Worm (Caenorhabditis elegans) whole organism, L4 larva: ENCODE measurements around the gene eri-5.

Source experiments
- F37D6.2 ChIP-seq: sonication (generic microtip); optimal IDR thresholded peaks from 2 replicates; lab custom pipeline; 2016; ENCODE audit warnings: mild to moderate bottlenecking, missing genetic modification characterization, missing compliant biosample characterization
- F49E8.2 ChIP-seq: sonication (generic microtip); optimal IDR thresholded peaks from 2 replicates; lab custom pipeline; 2016; ENCODE audit warnings: missing compliant biosample characterization, mild to moderate bottlenecking, missing genetic modification characterization, borderline replicate concordance
- T20F7.1 ChIP-seq: fragments of 200-800 bp; sonication (Bioruptor generic); optimal IDR thresholded peaks from 2 replicates; lab custom pipeline; 2018; ENCODE audit warnings: mild to moderate bottlenecking, missing genetic modification characterization, missing compliant biosample characterization
- Y105C5A.15 ChIP-seq: fragments of 200-800 bp; sonication (Bioruptor generic); IDR thresholded peaks from 2 replicates; pipeline ENCODE4 v1.3.6; 2022; ENCODE audit warnings: missing genetic modification characterization, missing compliant biosample characterization
- Y48G9A.11 ChIP-seq: fragments of 200-800 bp; sonication (Bioruptor generic); IDR thresholded peaks from 2 replicates; pipeline ENCODE4 v1.3.6; 2022; ENCODE audit warnings: missing genetic modification reagents, missing genetic modification characterization, missing compliant biosample characterization
- Y5F2A.4 ChIP-seq: fragments of 200-800 bp; sonication (Bioruptor generic); optimal IDR thresholded peaks from 2 replicates; lab custom pipeline; 2018; ENCODE audit warnings: mild to moderate bottlenecking, missing genetic modification characterization, missing compliant biosample characterization
- aly-2 ChIP-seq: sonication (generic microtip); optimal IDR thresholded peaks from 2 replicates; lab custom pipeline; 2018; ENCODE audit warnings: missing biosample characterization, missing genetic modification characterization
- attf-4 ChIP-seq: sonication (generic microtip); optimal IDR thresholded peaks from 3 replicates; lab custom pipeline; 2017; ENCODE audit warnings: missing biosample characterization, missing genetic modification characterization
- ceh-20 ChIP-seq: fragments of 200-800 bp; sonication (Bioruptor generic); IDR thresholded peaks from 2 replicates; pipeline ENCODE4 v1.3.6; 2022; ENCODE audit warnings: missing genetic modification reagents, missing genetic modification characterization, missing compliant biosample characterization
- ceh-62 ChIP-seq: sonication (generic microtip); optimal IDR thresholded peaks from 2 replicates; lab custom pipeline; 2017; ENCODE audit warnings: missing biosample characterization, missing genetic modification characterization
- cey-2 ChIP-seq: sonication (generic microtip); optimal IDR thresholded peaks from 3 replicates; lab custom pipeline; 2017; ENCODE audit warnings: missing genetic modification characterization, mild to moderate bottlenecking, missing compliant biosample characterization, antibody characterized with exemption, borderline replicate concordance; ENCODE audit not compliant: insufficient read depth
- daf-19 ChIP-seq: fragments of 200-800 bp; sonication (Bioruptor generic); conservative IDR thresholded peaks from 2 replicates; pipeline ENCODE4 v1.3.6; 2022; ENCODE audit warnings: missing genetic modification characterization, missing compliant biosample characterization
- dmd-6 ChIP-seq: fragments of 200-800 bp; sonication (Bioruptor generic); IDR thresholded peaks from 2 replicates; pipeline ENCODE4 v1.3.6; 2022; ENCODE audit warnings: missing genetic modification reagents, missing genetic modification characterization, missing compliant biosample characterization
- dmd-9 ChIP-seq: fragments of 200-800 bp; sonication (Bioruptor generic); IDR thresholded peaks from 2 replicates; pipeline ENCODE4 v1.3.6; 2022; ENCODE audit warnings: missing genetic modification reagents, missing genetic modification characterization, missing compliant biosample characterization
- egl-27 ChIP-seq: sonication (generic microtip); optimal IDR thresholded peaks from 3 replicates; lab custom pipeline; 2017; ENCODE audit warnings: missing biosample characterization, missing genetic modification reagents, missing genetic modification characterization
- fkh-10 ChIP-seq: fragments of 150-350 bp; optimal IDR thresholded peaks from 2 replicates; lab custom pipeline; 2014; ENCODE audit warnings: missing biosample characterization, missing genetic modification reagents, missing genetic modification characterization
- fos-1 ChIP-seq: fragments of 150-350 bp; optimal IDR thresholded peaks from 2 replicates; lab custom pipeline; 2014; ENCODE audit warnings: missing biosample characterization, missing genetic modification characterization
- gei-8 ChIP-seq: fragments of 200-800 bp; sonication (Bioruptor generic); optimal IDR thresholded peaks from 2 replicates; lab custom pipeline; 2018; ENCODE audit warnings: mild to moderate bottlenecking, missing genetic modification characterization, missing compliant biosample characterization
- hlh-11 ChIP-seq: fragments of 200-800 bp; sonication (Bioruptor generic); optimal IDR thresholded peaks from 2 replicates; lab custom pipeline; 2018; ENCODE audit warnings: mild to moderate bottlenecking, missing genetic modification characterization, missing compliant biosample characterization
- hmg-1.1 ChIP-seq: fragments of 200-800 bp; sonication (Bioruptor generic); IDR thresholded peaks from 2 replicates; pipeline ENCODE4 v1.3.6; 2022; ENCODE audit warnings: missing genetic modification reagents, missing genetic modification characterization, missing compliant biosample characterization
- jun-1 ChIP-seq: fragments of 150-350 bp; optimal IDR thresholded peaks from 2 replicates; lab custom pipeline; 2014; ENCODE audit warnings: missing biosample characterization, missing genetic modification reagents, missing genetic modification characterization
- lin-13 ChIP-seq: fragments of 150-350 bp; optimal IDR thresholded peaks from 2 replicates; lab custom pipeline; 2014; ENCODE audit warnings: missing biosample characterization, missing genetic modification reagents, missing genetic modification characterization
- lin-15B ChIP-seq: fragments of 150-350 bp; sonication (generic microtip); optimal IDR thresholded peaks from 3 replicates; lab custom pipeline; 2014; ENCODE audit warnings: missing biosample characterization, missing genetic modification characterization
- lin-38 ChIP-seq: fragments of 200-800 bp; sonication (Bioruptor generic); IDR thresholded peaks from 2 replicates; pipeline ENCODE4 v1.3.6; 2022; ENCODE audit warnings: missing genetic modification reagents, missing genetic modification characterization, missing compliant biosample characterization
- lin-39 ChIP-seq: fragments of 150-350 bp; optimal IDR thresholded peaks from 2 replicates; lab custom pipeline; 2014; ENCODE audit warnings: missing biosample characterization, missing genetic modification reagents, missing genetic modification characterization
- madf-9 ChIP-seq: fragments of 200-800 bp; sonication (Bioruptor generic); conservative IDR thresholded peaks from 2 replicates; pipeline ENCODE4 v1.3.6; 2022; ENCODE audit warnings: missing genetic modification reagents, missing genetic modification characterization, missing compliant biosample characterization
- mxl-3 ChIP-seq: fragments of 200-800 bp; sonication (Bioruptor generic); optimal IDR thresholded peaks from 2 replicates; lab custom pipeline; 2018; ENCODE audit warnings: mild to moderate bottlenecking, missing genetic modification characterization, missing compliant biosample characterization
- nhr-10 ChIP-seq: fragments of 150-350 bp; optimal IDR thresholded peaks from 2 replicates; lab custom pipeline; 2014; ENCODE audit warnings: missing biosample characterization, missing genetic modification characterization
- nhr-102 ChIP-seq: sonication (generic microtip); optimal IDR thresholded peaks from 2 replicates; lab custom pipeline; 2016; ENCODE audit warnings: mild to moderate bottlenecking, missing genetic modification characterization, moderate library complexity, missing compliant biosample characterization
- nhr-111 ChIP-seq: fragments of 200-800 bp; sonication (Bioruptor generic); optimal IDR thresholded peaks from 2 replicates; lab custom pipeline; 2018; ENCODE audit warnings: mild to moderate bottlenecking, missing genetic modification characterization, missing compliant biosample characterization
- nhr-48 ChIP-seq: sonication (generic microtip); optimal IDR thresholded peaks from 2 replicates; lab custom pipeline; 2016; ENCODE audit warnings: mild to moderate bottlenecking, missing genetic modification characterization, missing compliant biosample characterization
- nhr-76 ChIP-seq: fragments of 150-350 bp; optimal IDR thresholded peaks from 2 replicates; lab custom pipeline; 2014; ENCODE audit warnings: missing biosample characterization, missing genetic modification characterization
- pha-4 ChIP-seq, 2 experiments: fragments of 150-350 bp in 1 of 2; fragments of 200-800 bp in 1 of 2; sonication (Bioruptor generic) in 1 of 2; IDR thresholded peaks in 1 of 2; optimal IDR thresholded peaks in 1 of 2; 2 replicates each; pipeline versions ENCODE4 v1.3.6 to Lab custom; 2014 to 2022; ENCODE audit warnings: missing genetic modification characterization in 2 of 2, missing genetic modification reagents in 2 of 2, missing biosample characterization in 1 of 2, missing compliant biosample characterization in 1 of 2
- php-3 ChIP-seq: fragments of 200-800 bp; sonication (Bioruptor generic); IDR thresholded peaks from 2 replicates; pipeline ENCODE4 v1.3.6; 2022; ENCODE audit warnings: missing genetic modification reagents, missing genetic modification characterization, missing compliant biosample characterization
- pqm-1 ChIP-seq: sonication (generic microtip); optimal IDR thresholded peaks from 2 replicates; lab custom pipeline; 2017; ENCODE audit warnings: missing biosample characterization, missing genetic modification characterization
- set-16 ChIP-seq: fragments of 200-800 bp; sonication (Bioruptor generic); IDR thresholded peaks from 2 replicates; pipeline ENCODE4 v1.3.6; 2022; ENCODE audit warnings: missing genetic modification reagents, missing genetic modification characterization, missing compliant biosample characterization
- snpc-1.2 ChIP-seq: fragments of 200-800 bp; sonication (Bioruptor generic); IDR thresholded peaks from 2 replicates; pipeline ENCODE4 v1.3.6; 2022; ENCODE audit warnings: missing genetic modification reagents, missing genetic modification characterization, missing compliant biosample characterization
- spr-3 ChIP-seq: fragments of 200-800 bp; sonication (Bioruptor generic); optimal IDR thresholded peaks from 2 replicates; lab custom pipeline; 2018; ENCODE audit warnings: mild to moderate bottlenecking, missing genetic modification characterization, missing compliant biosample characterization
- tra-1 ChIP-seq: fragments of 200-800 bp; sonication (Bioruptor generic); IDR thresholded peaks from 2 replicates; pipeline ENCODE4 v1.3.6; 2022; ENCODE audit warnings: missing genetic modification reagents, missing genetic modification characterization, missing compliant biosample characterization
- unc-62 ChIP-seq, 3 experiments: fragments of 150-350 bp in 1 of 3; sonication (generic microtip); optimal IDR thresholded peaks in 2 of 3; peaks in 1 of 3; 1 replicate in 1 of 3; 2 replicates in 2 of 3; lab custom pipeline; 2014 to 2017; ENCODE audit warnings: missing biosample characterization in 3 of 3, missing genetic modification characterization in 3 of 3, missing genetic modification reagents in 3 of 3, missing genotype in 1 of 3
- vab-7 ChIP-seq: fragments of 200-800 bp; sonication (Bioruptor generic); IDR thresholded peaks from 2 replicates; pipeline ENCODE4 v1.3.6; 2022; ENCODE audit warnings: missing genetic modification reagents, missing genetic modification characterization, missing compliant biosample characterization
- zag-1 ChIP-seq: fragments of 150-350 bp; optimal IDR thresholded peaks from 2 replicates; lab custom pipeline; 2014; ENCODE audit warnings: missing biosample characterization, missing genetic modification characterization
- zfp-3 ChIP-seq: fragments of 200-800 bp; sonication (Bioruptor generic); conservative IDR thresholded peaks from 2 replicates; pipeline ENCODE4 v1.3.6; 2022; ENCODE audit warnings: missing genetic modification reagents, missing genetic modification characterization, missing compliant biosample characterization
- zip-2 ChIP-seq: fragments of 150-350 bp; optimal IDR thresholded peaks from 2 replicates; lab custom pipeline; 2014; ENCODE audit warnings: missing biosample characterization, missing genetic modification characterization
- ztf-7 ChIP-seq: fragments of 150-350 bp; optimal IDR thresholded peaks from 2 replicates; lab custom pipeline; 2014; ENCODE audit warnings: missing biosample characterization, missing genetic modification characterization

The eri-5 gene

ce11 chrIV:2388949-2389495 lies 1.6 kb upstream of the eri-5 start, which contains the start of gene trap-3 (continued):
- TF ChIP-seq lin-15B (peak; percentile 57), zag-1 (no peak), T20F7.1 (GFP tag; lab: Kevin White, UChicago) (peak; percentile 94), pha-4 (GFP tag; IDR thresholded peaks at IDR 0.05; lab: Robert Waterston, UW) (peak; percentile 87), pha-4 (tag; optimal IDR thresholded peaks at IDR 0.05; lab: Kevin White, UChicago) (no peak), nhr-102 (peak; percentile 96), cey-2 (no peak), Y105C5A.15 (GFP tag; lab: Robert Waterston, UW) (peak; percentile 71; the same call in 1 of the 2 replicates), ztf-7 (tag; lab: Kevin White, UChicago) (peak; percentile 87), F49E8.2 (tag; lab: Kevin White, UChicago) (peak; percentile 86), attf-4 (no peak), F37D6.2 (tag; lab: Kevin White, UChicago) (peak; percentile 89), lin-13 (GFP tag; lab: Kevin White, UChicago) (peak; percentile 98)

DNA sequence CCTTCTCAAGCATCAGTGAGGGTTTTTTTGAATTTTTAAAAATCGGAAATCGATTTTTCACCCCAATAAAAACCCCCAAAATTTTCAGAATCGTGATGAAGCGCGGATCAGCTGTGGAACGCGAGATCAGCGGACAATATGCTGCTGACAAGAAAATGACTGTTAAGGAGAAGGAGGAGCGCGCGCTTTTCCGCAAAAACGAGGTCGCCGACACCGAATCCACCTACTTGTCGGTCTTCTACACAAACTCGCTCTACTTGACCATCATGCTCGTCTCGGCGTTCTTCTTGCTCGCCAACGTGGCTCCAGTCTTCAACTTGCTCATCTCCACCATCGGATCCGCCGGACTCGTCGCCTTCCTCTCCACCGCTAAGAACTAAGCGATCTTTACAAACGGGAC lies 876 bp upstream of the eri-5 start:
- TF ChIP-seq tra-1 (GFP tag; lab: Robert Waterston, UW) (0 out of 2 replicates have a peak, but pooled peaks have one; percentile 4), nhr-111 (GFP tag; lab: Kevin White, UChicago) (no peak), lin-38 (no peak), F49E8.2 (tag; lab: Kevin White, UChicago) (no peak), set-16 (GFP tag; lab: Robert Waterston, UW) (peak; percentile 38), unc-62 (GFP tag; optimal IDR thresholded peaks at IDR 0.05 in 1 of 2; lab: Kevin White, UChicago) (peak in 1 of 2 experiments; percentile 51), unc-62 (tag; optimal IDR thresholded peaks at IDR 0.05; lab: Kevin White, UChicago) (no peak), aly-2 (tag; lab: Kevin White, UChicago) (no peak)

DNA sequence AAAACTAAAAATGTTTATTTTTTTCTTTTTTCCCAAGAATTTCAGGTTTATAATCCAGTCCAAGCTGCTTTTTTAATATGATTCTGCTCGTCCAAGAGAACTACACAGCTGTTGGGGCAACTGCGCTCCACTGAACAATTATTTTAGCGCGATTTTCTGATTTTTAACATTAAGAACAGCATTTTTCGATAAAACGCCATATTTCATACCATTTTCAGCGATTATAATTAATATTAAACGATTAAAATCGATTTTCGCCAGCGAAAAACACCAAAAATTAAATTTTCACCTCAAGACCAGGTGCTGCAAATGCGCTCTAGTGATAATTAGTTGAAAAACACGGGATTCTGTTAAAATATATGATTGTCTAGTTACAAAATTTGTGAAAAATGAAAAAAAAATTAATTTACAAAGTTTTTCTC lies 359 bp upstream of the eri-5 start:
- TF ChIP-seq jun-1 (tag; lab: Kevin White, UChicago) (no peak), fkh-10 (GFP tag; lab: Kevin White, UChicago) (no peak), madf-9 (0 out of 2 replicates have a peak, but pooled peaks have one; percentile 16), T20F7.1 (GFP tag; lab: Kevin White, UChicago) (no peak), Y5F2A.4 (peak; percentile 2), snpc-1.2 (GFP tag; lab: Robert Waterston, UW) (peak; percentile 29; the same call in 1 of the 2 replicates), spr-3 (no peak), egl-27 (no peak), ceh-62 (tag; lab: Kevin White, UChicago) (no peak), zag-1 (no peak), hmg-1.1 (GFP tag; lab: Robert Waterston, UW) (no peak), dmd-6 (peak; percentile 18; the same call in 1 of the 2 replicates), dmd-9 (GFP tag; lab: Robert Waterston, UW) (no peak), nhr-10 (tag; lab: Kevin White, UChicago) (no peak), Y48G9A.11 (GFP tag; lab: Robert Waterston, UW) (peak; percentile 74), gei-8 (GFP tag; lab: Kevin White, UChicago) (no peak), nhr-76 (tag; lab: Kevin White, UChicago) (no peak), daf-19 (GFP tag; lab: Robert Waterston, UW) (peak; percentile 81; the same call in 1 of the 2 replicates), hlh-11 (peak; percentile 55), zip-2 (tag; lab: Kevin White, UChicago) (no peak), fos-1 (no peak), unc-62 (GFP tag; optimal IDR thresholded peaks at IDR 0.05 in 1 of 2; lab: Kevin White, UChicago) (peak in 1 of 2 experiments; percentile 69), unc-62 (tag; optimal IDR thresholded peaks at IDR 0.05; lab: Kevin White, UChicago) (no peak), ceh-20 (GFP tag; lab: Robert Waterston, UW) (no peak), pqm-1 (peak; percentile 7), vab-7 (0 out of 2 replicates have a peak, but pooled peaks have one; percentile 11), lin-13 (GFP tag; lab: Kevin White, UChicago) (peak; percentile 63), tra-1 (GFP tag; lab: Robert Waterston, UW) (no peak), zfp-3 (GFP tag; lab: Robert Waterston, UW) (peak; percentile 76; the same call in 1 of the 2 replicates), php-3 (GFP tag; lab: Robert Waterston, UW) (no peak; the same call in 1 of the 2 replicates), nhr-48 (tag; lab: Kevin White, UChicago) (no peak), mxl-3 (no peak), lin-39 (tag; lab: Kevin White, UChicago) (no peak), nhr-102 (peak; percentile 70)
